Worm (Caenorhabditis elegans) whole organism, L2 larva: Measurements from ENCODE around the gene srbc-34.

Experiments
- C34F6.9 ChIP-seq: fragments of 150-350 bp; optimal IDR thresholded peaks from 2 replicates; lab custom pipeline; 2014; ENCODE audit warnings: missing biosample characterization, missing genetic modification characterization
- F13H6.1 ChIP-seq: sonication (generic microtip); optimal IDR thresholded peaks from 2 replicates; lab custom pipeline; 2016; ENCODE audit warnings: missing genetic modification characterization, missing compliant biosample characterization
- Y55F3AM.14 ChIP-seq: fragments of 200-800 bp; sonication (Bioruptor generic); optimal IDR thresholded peaks from 2 replicates; lab custom pipeline; 2018; ENCODE audit warnings: mild to moderate bottlenecking, missing genetic modification characterization, missing compliant biosample characterization
- ZK546.5 ChIP-seq: sonication (generic microtip); optimal IDR thresholded peaks from 2 replicates; lab custom pipeline; 2017; ENCODE audit warnings: missing biosample characterization, missing genetic modification characterization
- alr-1 ChIP-seq: fragments of 150-350 bp; optimal IDR thresholded peaks from 2 replicates; lab custom pipeline; 2014; ENCODE audit warnings: missing biosample characterization, missing genetic modification characterization
- aly-2 ChIP-seq: fragments of 150-350 bp; optimal IDR thresholded peaks from 2 replicates; lab custom pipeline; 2014; ENCODE audit warnings: missing biosample characterization, missing genetic modification characterization
- ama-1 ChIP-seq: fragments of 150-350 bp; optimal IDR thresholded peaks from 2 replicates; lab custom pipeline; 2018; ENCODE audit warnings: inconsistent platforms
- blmp-1 ChIP-seq: sonication (generic microtip); optimal IDR thresholded peaks from 2 replicates; lab custom pipeline; 2017; ENCODE audit warnings: missing genetic modification characterization, mild to moderate bottlenecking, missing compliant biosample characterization, antibody characterized with exemption, moderate library complexity; ENCODE audit not compliant: insufficient read depth
- ceh-16 ChIP-seq: fragments of 150-350 bp; optimal IDR thresholded peaks from 2 replicates; lab custom pipeline; 2014; ENCODE audit warnings: missing biosample characterization, missing genetic modification characterization
- ceh-82 ChIP-seq: fragments of 150-350 bp; optimal IDR thresholded peaks from 2 replicates; lab custom pipeline; 2014; ENCODE audit warnings: missing biosample characterization, missing genetic modification characterization
- crh-2 ChIP-seq: sonication (generic microtip); optimal IDR thresholded peaks from 2 replicates; lab custom pipeline; 2017; ENCODE audit warnings: missing biosample characterization, missing genetic modification characterization
- dmd-4 ChIP-seq: sonication (generic microtip); optimal IDR thresholded peaks from 2 replicates; lab custom pipeline; 2017; ENCODE audit warnings: missing biosample characterization, missing genetic modification characterization
- egl-27 ChIP-seq: sonication (generic microtip); optimal IDR thresholded peaks from 3 replicates; lab custom pipeline; 2017; ENCODE audit warnings: missing biosample characterization, missing genetic modification reagents, missing genetic modification characterization
- elt-1 ChIP-seq: fragments of 150-350 bp; optimal IDR thresholded peaks from 2 replicates; lab custom pipeline; 2014; ENCODE audit warnings: missing biosample characterization, missing genetic modification characterization
- elt-3 ChIP-seq: sonication (generic microtip); optimal IDR thresholded peaks from 2 replicates; lab custom pipeline; 2017; ENCODE audit warnings: missing biosample characterization, missing genetic modification characterization
- fos-1 ChIP-seq: fragments of 150-350 bp; optimal IDR thresholded peaks from 2 replicates; lab custom pipeline; 2014; ENCODE audit warnings: missing biosample characterization, missing genetic modification characterization
- gmeb-1 ChIP-seq: fragments of 150-350 bp; optimal IDR thresholded peaks from 2 replicates; lab custom pipeline; 2014; ENCODE audit warnings: missing biosample characterization, missing genetic modification characterization
- lin-11 ChIP-seq: fragments of 150-350 bp; sonication (generic microtip); optimal IDR thresholded peaks from 2 replicates; lab custom pipeline; 2014; ENCODE audit warnings: missing biosample characterization, missing genetic modification characterization, inconsistent platforms, mixed read lengths
- lin-13 ChIP-seq: fragments of 150-350 bp; optimal IDR thresholded peaks from 2 replicates; lab custom pipeline; 2014; ENCODE audit warnings: missing biosample characterization, missing genetic modification reagents, missing genetic modification characterization
- lin-39 ChIP-seq: fragments of 150-350 bp; optimal IDR thresholded peaks from 2 replicates; lab custom pipeline; 2014; ENCODE audit warnings: missing biosample characterization, missing genetic modification reagents, missing genetic modification characterization
- lsy-2 ChIP-seq, 2 experiments: fragments of 150-350 bp in 1 of 2; sonication (generic microtip) in 1 of 2; optimal IDR thresholded peaks; 2 replicates each; lab custom pipeline; 2014 to 2017; ENCODE audit warnings: missing biosample characterization in 2 of 2, missing genetic modification characterization in 2 of 2
- mab-5 ChIP-seq: fragments of 150-350 bp; optimal IDR thresholded peaks from 2 replicates; lab custom pipeline; 2014; ENCODE audit warnings: missing biosample characterization, missing genetic modification characterization
- mbf-1 ChIP-seq: sonication (generic microtip); optimal IDR thresholded peaks from 2 replicates; lab custom pipeline; 2017; ENCODE audit warnings: missing biosample characterization, missing genetic modification characterization
- mdl-1 ChIP-seq, 2 experiments: fragments of 150-350 bp in 1 of 2; sonication (generic microtip) in 1 of 2; optimal IDR thresholded peaks; 2 replicates each; lab custom pipeline; 2017; ENCODE audit warnings: missing biosample characterization in 2 of 2, missing genetic modification characterization in 2 of 2
- nhr-10 ChIP-seq: sonication (generic microtip); optimal IDR thresholded peaks from 2 replicates; lab custom pipeline; 2017; ENCODE audit warnings: missing biosample characterization, missing genetic modification characterization
- nhr-11 ChIP-seq: fragments of 150-350 bp; optimal IDR thresholded peaks from 2 replicates; lab custom pipeline; 2014; ENCODE audit warnings: missing biosample characterization, missing genetic modification characterization
- nhr-12 ChIP-seq: fragments of 150-350 bp; optimal IDR thresholded peaks from 2 replicates; lab custom pipeline; 2014; ENCODE audit warnings: missing biosample characterization, missing genetic modification characterization
- nhr-21 ChIP-seq: fragments of 150-350 bp; optimal IDR thresholded peaks from 2 replicates; lab custom pipeline; 2014; ENCODE audit warnings: missing biosample characterization, missing genetic modification characterization
- nhr-23 ChIP-seq: fragments of 150-350 bp; optimal IDR thresholded peaks from 2 replicates; lab custom pipeline; 2014; ENCODE audit warnings: missing biosample characterization, missing genetic modification reagents, missing genetic modification characterization
- nhr-237 ChIP-seq: fragments of 150-350 bp; optimal IDR thresholded peaks from 2 replicates; lab custom pipeline; 2014; ENCODE audit warnings: missing biosample characterization, missing genetic modification characterization
- nhr-25 ChIP-seq: fragments of 150-350 bp; sonication (generic microtip); optimal IDR thresholded peaks from 3 replicates; lab custom pipeline; 2014; ENCODE audit warnings: missing biosample characterization, missing genetic modification characterization
- nhr-6 ChIP-seq: fragments of 150-350 bp; optimal IDR thresholded peaks from 2 replicates; lab custom pipeline; 2014; ENCODE audit warnings: missing biosample characterization, missing genetic modification characterization
- peb-1 ChIP-seq: fragments of 150-350 bp; optimal IDR thresholded peaks from 2 replicates; lab custom pipeline; 2014; ENCODE audit warnings: missing biosample characterization, missing genetic modification characterization
- sem-4 ChIP-seq: fragments of 150-350 bp; optimal IDR thresholded peaks from 2 replicates; lab custom pipeline; 2014; ENCODE audit warnings: missing biosample characterization, missing genetic modification reagents, missing genetic modification characterization
- skn-1 ChIP-seq: sonication (generic microtip); optimal IDR thresholded peaks from 2 replicates; lab custom pipeline; 2017; ENCODE audit warnings: missing biosample characterization, missing genetic modification characterization
- sma-3 ChIP-seq: sonication (generic microtip); optimal IDR thresholded peaks from 2 replicates; lab custom pipeline; 2016; ENCODE audit warnings: missing genetic modification reagents, missing genetic modification characterization, missing compliant biosample characterization
- sma-9 ChIP-seq, 2 experiments: fragments of 150-350 bp in 1 of 2; sonication (generic microtip) in 1 of 2; optimal IDR thresholded peaks; 2 replicates each; lab custom pipeline; 2014 to 2016; ENCODE audit warnings: missing genetic modification characterization in 2 of 2, mild to moderate bottlenecking in 1 of 2, missing biosample characterization in 1 of 2, missing compliant biosample characterization in 1 of 2, missing genetic modification reagents in 1 of 2, moderate library complexity in 1 of 2
- unc-55 ChIP-seq: fragments of 150-350 bp; sonication (generic microtip); optimal IDR thresholded peaks from 3 replicates; lab custom pipeline; 2014; ENCODE audit warnings: missing biosample characterization, missing genetic modification reagents, missing genetic modification characterization
- unc-62 ChIP-seq: fragments of 150-350 bp; optimal IDR thresholded peaks from 2 replicates; lab custom pipeline; 2014; ENCODE audit warnings: missing biosample characterization, missing genetic modification reagents, missing genetic modification characterization
- ztf-1 ChIP-seq: fragments of 200-800 bp; sonication (Bioruptor generic); conservative IDR thresholded peaks from 2 replicates; pipeline ENCODE4 v1.3.6; 2022; ENCODE audit warnings: missing genetic modification characterization, missing compliant biosample characterization
- ztf-11 ChIP-seq: sonication (generic microtip); optimal IDR thresholded peaks from 2 replicates; lab custom pipeline; 2017; ENCODE audit warnings: missing biosample characterization, missing genetic modification characterization

Gene srbc-34

ce11 chrV:20234439-20234838 lies 28.3 kb downstream of the srbc-34 start:
- TF ChIP-seq ZK546.5 (no peak), alr-1 (tag; lab: Kevin White, UChicago) (no peak), ama-1 (no peak), sma-3 (GFP tag; lab: Kevin White, UChicago) (no peak), lin-11 (tag; lab: Kevin White, UChicago) (no peak), F13H6.1 (no peak), Y55F3AM.14 (GFP tag; lab: Kevin White, UChicago) (no peak), gmeb-1 (tag; lab: Kevin White, UChicago) (no peak), ztf-1 (no peak), ztf-11 (tag; lab: Kevin White, UChicago) (no peak), egl-27 (tag; lab: Kevin White, UChicago) (no peak), nhr-23 (tag; lab: Kevin White, UChicago) (no peak), nhr-11 (no peak), mab-5 (tag; lab: Kevin White, UChicago) (no peak), nhr-6 (tag; lab: Kevin White, UChicago) (no peak), dmd-4 (tag; lab: Kevin White, UChicago) (no peak), crh-2 (no peak), lsy-2 (tag; optimal IDR thresholded peaks at IDR 0.05; lab: Kevin White, UChicago) (no peak), fos-1 (tag; lab: Kevin White, UChicago) (no peak), mdl-1 (tag; optimal IDR thresholded peaks at IDR 0.05; lab: Kevin White, UChicago) (no peak)

ce11 chrV:20235231-20235630 lies 29.1 kb downstream of the srbc-34 start:
- TF ChIP-seq nhr-6 (tag; lab: Kevin White, UChicago): no peak
- TF ChIP-seq aly-2: no peak
- no peak for TF ChIP-seq mbf-1 (tag; lab: Kevin White, UChicago)
- no peak for TF ChIP-seq ceh-82 (tag; lab: Kevin White, UChicago)
- TF ChIP-seq skn-1 (tag; lab: Kevin White, UChicago): no peak
- no peak for TF ChIP-seq lsy-2 (tag; optimal IDR thresholded peaks at IDR 0.05; lab: Kevin White, UChicago)
- TF ChIP-seq elt-1 (tag; lab: Kevin White, UChicago): no peak
- TF ChIP-seq, all 48 proteins: peak for 0

ce11 chrV:20237429-20237828 lies 31.3 kb downstream of the srbc-34 start, which contains the start of gene sld-5:
TSS of gene sld-5 (minus strand) at chrV:20237745.
- TF ChIP-seq lsy-2 (tag; optimal IDR thresholded peaks at IDR 0.05; lab: Kevin White, UChicago): no peak
- no peak for TF ChIP-seq unc-62 (GFP tag; lab: Kevin White, UChicago)
- TF ChIP-seq nhr-25: no peak
- no peak for TF ChIP-seq nhr-11
- TF ChIP-seq sma-9 (GFP tag; optimal IDR thresholded peaks at IDR 0.05; lab: Kevin White, UChicago): no peak
- TF ChIP-seq sma-9 (tag; optimal IDR thresholded peaks at IDR 0.05; lab: Kevin White, UChicago): no peak
- TF ChIP-seq ceh-16 (tag; lab: Kevin White, UChicago): no peak
- no peak for TF ChIP-seq egl-27 (tag; lab: Kevin White, UChicago)
- no peak for TF ChIP-seq nhr-237 (tag; lab: Kevin White, UChicago)

- no peak for TF ChIP-seq lin-39
These were observed 35.2 kb downstream of the srbc-34 start for ce11 chrV:20241243-20241862.

ce11 chrV:20249438-20250120 lies 43.5 kb downstream of the srbc-34 start, which contains the start of gene swsn-1:
TSS of gene swsn-1 (minus strand) at chrV:20249488.
- TF ChIP-seq F13H6.1 (peak; percentile 42), nhr-10 (tag; lab: Kevin White, UChicago) (no peak), lsy-2 (tag; optimal IDR thresholded peaks at IDR 0.05; lab: Kevin White, UChicago) (peak; percentile 18 to 47), unc-55 (GFP tag; lab: Kevin White, UChicago) (peak; percentile 66), C34F6.9 (tag; lab: Kevin White, UChicago) (peak; percentile 47), elt-3 (no peak), peb-1 (tag; lab: Kevin White, UChicago) (no peak), dmd-4 (tag; lab: Kevin White, UChicago) (no peak), lin-13 (GFP tag; lab: Kevin White, UChicago) (peak; percentile 29), mab-5 (tag; lab: Kevin White, UChicago) (peak; percentile 7), sma-3 (GFP tag; lab: Kevin White, UChicago) (no peak), lin-11 (tag; lab: Kevin White, UChicago) (no peak), blmp-1 (tag; lab: Kevin White, UChicago) (no peak), egl-27 (tag; lab: Kevin White, UChicago) (peak; percentile 27), nhr-6 (tag; lab: Kevin White, UChicago) (no peak), ceh-16 (tag; lab: Kevin White, UChicago) (no peak), crh-2 (peak; percentile 10), nhr-237 (tag; lab: Kevin White, UChicago) (no peak), sma-9 (GFP tag; optimal IDR thresholded peaks at IDR 0.05; lab: Kevin White, UChicago) (no peak), sma-9 (tag; optimal IDR thresholded peaks at IDR 0.05; lab: Kevin White, UChicago) (no peak), ztf-11 (tag; lab: Kevin White, UChicago) (no peak), ceh-82 (tag; lab: Kevin White, UChicago) (no peak), mdl-1 (tag; optimal IDR thresholded peaks at IDR 0.05; lab: Kevin White, UChicago) (peak; percentile 25 to 47), gmeb-1 (tag; lab: Kevin White, UChicago) (peak; percentile 39), skn-1 (tag; lab: Kevin White, UChicago) (no peak), sem-4 (tag; lab: Kevin White, UChicago) (no peak), nhr-12 (no peak), nhr-21 (tag; lab: Kevin White, UChicago) (no peak)
